Fruit fly (Drosophila melanogaster) whole organism: ENCODE data around the gene ND-49.

Experiments
- CG8478 ChIP-seq: fragments of >200 bp; optimal IDR thresholded peaks from 2 replicates; lab custom pipeline; 2018; ENCODE audit warnings: inconsistent platforms
- EcR ChIP-seq, 2 experiments: fragments of >200 bp; optimal IDR thresholded peaks; 2 replicates each; lab custom pipeline; 2017; ENCODE audit warnings: missing biosample characterization in 2 of 2, missing genetic modification characterization in 2 of 2, missing genetic modification reagents in 2 of 2
- pan ChIP-seq: fragments of >200 bp; optimal IDR thresholded peaks from 2 replicates; lab custom pipeline; 2017

dm6 chr4:571504-572268 is at the start of gene ND-49, which contains the start of gene Ephrin:
- TF ChIP-seq pan (lab: Kevin White, UChicago) (no peak), CG8478 (lab: Kevin White, UChicago) (no peak), EcR (GFP tag; optimal IDR thresholded peaks at IDR 0.05; lab: Kevin White, UChicago) (no peak)
